Worm (Caenorhabditis elegans) whole organism, late embryonic: ENCODE measurements around the gene C01B10.3.

Experiments
- F13H6.1 ChIP-seq: sonication (generic microtip); optimal IDR thresholded peaks from 2 replicates; lab custom pipeline; 2016; ENCODE audit warnings: missing genetic modification characterization, missing compliant biosample characterization
- che-1 ChIP-seq: sonication (generic microtip); optimal IDR thresholded peaks from 2 replicates; lab custom pipeline; 2016; ENCODE audit warnings: mild to moderate bottlenecking, missing genetic modification characterization, missing compliant biosample characterization
- dve-1 ChIP-seq: sonication (generic microtip); optimal IDR thresholded peaks from 2 replicates; lab custom pipeline; 2017; ENCODE audit warnings: antibody characterized with exemption, mild to moderate bottlenecking, missing genetic modification characterization, missing compliant biosample characterization
- fkh-10 ChIP-seq: fragments of 150-350 bp; optimal IDR thresholded peaks from 2 replicates; lab custom pipeline; 2014; ENCODE audit warnings: missing biosample characterization, missing genetic modification reagents, missing genetic modification characterization
- nhr-11 ChIP-seq: fragments of 150-350 bp; optimal IDR thresholded peaks from 2 replicates; lab custom pipeline; 2014; ENCODE audit warnings: missing biosample characterization, missing genetic modification characterization
- pag-3 ChIP-seq: sonication (generic microtip); optimal IDR thresholded peaks from 2 replicates; lab custom pipeline; 2016; ENCODE audit warnings: missing compliant biosample characterization, missing genetic modification characterization, borderline replicate concordance
- pha-2 ChIP-seq: sonication (generic microtip); optimal IDR thresholded peaks from 2 replicates; lab custom pipeline; 2017; ENCODE audit warnings: mild to moderate bottlenecking, missing genetic modification characterization, missing compliant biosample characterization
- sdc-2 ChIP-seq: sonication (generic microtip); optimal IDR thresholded peaks from 2 replicates; lab custom pipeline; 2016; ENCODE audit warnings: missing genotype, missing genetic modification characterization, missing compliant biosample characterization
- unc-42 ChIP-seq: sonication (generic microtip); optimal IDR thresholded peaks from 2 replicates; lab custom pipeline; 2016; ENCODE audit warnings: missing genotype, missing genetic modification characterization, missing compliant biosample characterization

DNA sequence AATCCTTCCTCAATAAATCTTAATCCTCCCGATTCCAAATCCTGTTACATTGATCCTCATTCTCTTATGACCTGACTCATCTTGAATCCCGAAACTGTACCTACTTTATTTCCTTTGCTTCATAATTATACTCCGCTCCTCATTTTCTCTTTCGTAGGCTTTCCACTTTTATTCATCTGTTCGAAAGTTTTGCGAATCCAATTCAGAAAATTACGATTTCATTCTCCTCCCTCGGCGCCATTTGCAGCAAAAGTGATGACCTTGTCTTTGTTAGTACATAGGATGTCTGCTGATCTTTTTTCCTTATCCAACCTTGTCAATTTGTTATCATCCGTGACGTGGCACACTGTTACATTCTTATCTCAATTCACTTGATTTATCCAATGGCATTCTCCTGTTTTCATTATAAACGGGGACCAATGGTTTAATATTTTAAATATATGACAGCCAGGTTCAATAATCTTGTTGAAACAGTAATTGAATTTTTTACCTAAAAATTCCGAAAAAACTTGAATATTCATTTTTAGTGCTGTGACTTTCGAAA is 31.4 kb upstream of the C01B10.3 start:
- TF ChIP-seq pag-3 (tag; lab: Kevin White, UChicago) (no peak), fkh-10 (GFP tag; lab: Kevin White, UChicago) (no peak), unc-42 (tag; lab: Kevin White, UChicago) (no peak), pha-2 (tag; lab: Kevin White, UChicago) (no peak), sdc-2 (tag; lab: Kevin White, UChicago) (no peak), dve-1 (tag; lab: Kevin White, UChicago) (no peak), che-1 (tag; lab: Kevin White, UChicago) (no peak), F13H6.1 (tag; lab: Kevin White, UChicago) (no peak), nhr-11 (tag; lab: Kevin White, UChicago) (no peak)
